Fruit fly (Drosophila melanogaster): ENCODE data around the gene CG31106.

Gene CG31106

DNA sequence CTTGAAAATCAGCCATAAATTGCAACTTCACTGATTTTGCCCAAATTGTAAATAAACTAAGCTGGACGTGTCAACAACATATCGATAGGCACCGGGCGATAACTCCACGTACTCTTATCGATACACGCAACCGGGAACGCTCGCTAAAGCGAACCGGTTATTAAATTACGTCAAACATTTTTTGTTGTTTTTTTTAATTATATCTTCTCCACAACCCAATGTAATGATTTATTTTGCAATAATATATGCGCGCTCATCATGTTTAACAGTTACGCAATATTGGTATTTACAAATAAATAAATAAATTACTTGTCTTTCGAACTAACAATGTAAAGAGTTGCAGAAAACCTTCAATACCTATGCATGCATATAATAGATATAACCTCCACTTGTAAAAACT is 974 bp upstream of the CG31106 start, which contains the start of gene Saysd1 (continued):
- TF ChIP-seq en (GFP tag; optimal IDR thresholded peaks at IDR 0.05) = no peak
- TF ChIP-seq Ptx1 (GFP tag; IDR thresholded peaks at IDR 0.05) = peak; percentile 66
- peak; percentile 21; the same call in 1 of the 2 replicates for TF ChIP-seq CG31441 (GFP tag; IDR thresholded peaks at IDR 0.05)
- TF ChIP-seq CG11723 (GFP tag; optimal IDR thresholded peaks at IDR 0.05) = no peak
- TF ChIP-seq lbe (GFP tag; optimal IDR thresholded peaks at IDR 0.05) = peak; percentile 26
- peak; percentile 6 for TF ChIP-seq CG2120 (GFP tag; optimal IDR thresholded peaks at IDR 0.05)
- peak; percentile 46 for TF ChIP-seq CG2116 (GFP tag; optimal IDR thresholded peaks at IDR 0.05)
- peak; percentile 13 for TF ChIP-seq CG10147 (GFP tag; optimal IDR thresholded peaks at IDR 0.05)
- peak; percentile 43 for TF ChIP-seq pzg (GFP tag; optimal IDR thresholded peaks at IDR 0.05)
- peak; percentile 51 for TF ChIP-seq Myb (GFP tag; optimal IDR thresholded peaks at IDR 0.05)
- TF ChIP-seq p53 (GFP tag; optimal IDR thresholded peaks at IDR 0.05) = no peak
- peak; percentile 74 for TF ChIP-seq BEAF-32 (GFP tag; optimal IDR thresholded peaks at IDR 0.05)
- peak; percentile 38 for TF ChIP-seq bcd (GFP tag; optimal IDR thresholded peaks at IDR 0.05)
- TF ChIP-seq CG10565 (GFP tag; optimal IDR thresholded peaks at IDR 0.05) = no peak
- TF ChIP-seq CG6683 (GFP tag; optimal IDR thresholded peaks at IDR 0.05) = no peak
- TF ChIP-seq C15 (GFP tag; IDR thresholded peaks at IDR 0.05) = no peak
- peak in 1 of 2 experiments; percentile 11 for TF ChIP-seq Hr51 (GFP tag; optimal IDR thresholded peaks at IDR 0.05)
- TF ChIP-seq CG7987 (GFP tag; optimal IDR thresholded peaks at IDR 0.05) = peak; percentile 11
- TF ChIP-seq ssp (GFP tag; IDR thresholded peaks at IDR 0.05) = peak; percentile 37; the same call in 1 of the 2 replicates
- TF ChIP-seq tna (GFP tag; IDR thresholded peaks at IDR 0.05; ENCODE audit: partially characterized antibody) = peak; percentile 81
- no peak for TF ChIP-seq zf30C (GFP tag; optimal IDR thresholded peaks at IDR 0.05)
- TF ChIP-seq Ets65A (GFP tag) = peak; percentile 50
- peak; percentile 26 for TF ChIP-seq nmo (GFP tag; optimal IDR thresholded peaks at IDR 0.05)
- TF ChIP-seq CG6175 (GFP tag; IDR thresholded peaks at IDR 0.05) = peak; percentile 35; the same call in 1 of the 3 replicates
- peak; percentile 16 for TF ChIP-seq Sox100B (GFP tag; optimal IDR thresholded peaks at IDR 0.05)
- TF ChIP-seq vnd (GFP tag; IDR thresholded peaks at IDR 0.05; ENCODE audit: partially characterized antibody) = peak; percentile 78
- TF ChIP-seq unc-4 (GFP tag; IDR thresholded peaks at IDR 0.05; ENCODE audit: partially characterized antibody) = peak; percentile 83
- peak; percentile 11 for TF ChIP-seq CG33557 (GFP tag; optimal IDR thresholded peaks at IDR 0.05)
- peak; percentile 92 for TF ChIP-seq bbx (GFP tag; IDR thresholded peaks at IDR 0.05; ENCODE audit: partially characterized antibody)
- no peak for TF ChIP-seq Atf-2 (GFP tag; optimal IDR thresholded peaks at IDR 0.05)
- peak; percentile 20 for TF ChIP-seq CG30403 (GFP tag; optimal IDR thresholded peaks at IDR 0.05)
- TF ChIP-seq CG14860 (GFP tag; IDR thresholded peaks at IDR 0.05; ENCODE audit: partially characterized antibody) = peak; percentile 80
- TF ChIP-seq shn (GFP tag; optimal IDR thresholded peaks at IDR 0.05) = no peak
- TF ChIP-seq Hmx (GFP tag; optimal IDR thresholded peaks at IDR 0.05) = peak; percentile 10
- TF ChIP-seq B-H1 (GFP tag; IDR thresholded peaks at IDR 0.05) = no peak
- TF ChIP-seq tgo (GFP tag; IDR thresholded peaks at IDR 0.05) = peak; percentile 21; the same call in 2 of the 3 replicates
- TF ChIP-seq CG34224 (GFP tag; IDR thresholded peaks at IDR 0.05; ENCODE audit: partially characterized antibody) = peak; percentile 91
- no peak for TF ChIP-seq Trl (optimal IDR thresholded peaks at IDR 0.05)
- peak; percentile 11 for TF ChIP-seq Trl (GFP tag; optimal IDR thresholded peaks at IDR 0.05)
- TF ChIP-seq CG12769 (tag; optimal IDR thresholded peaks at IDR 0.05) = peak; percentile 37
- TF ChIP-seq D (optimal IDR thresholded peaks at IDR 0.05) = no peak
- no peak for TF ChIP-seq D (GFP tag; optimal IDR thresholded peaks at IDR 0.05)
- peak in 1 of 2 experiments; percentile 13 for TF ChIP-seq dpn (GFP tag; optimal IDR thresholded peaks at IDR 0.05)
- TF ChIP-seq h (optimal IDR thresholded peaks at IDR 0.05) = no peak
- TF ChIP-seq odd (GFP tag; optimal IDR thresholded peaks at IDR 0.05) = no peak
- TF ChIP-seq hb (GFP tag; IDR thresholded peaks at IDR 0.05; ENCODE audit: partially characterized antibody) = peak; percentile 85
- TF ChIP-seq Scr (GFP tag; IDR thresholded peaks at IDR 0.05; ENCODE audit: partially characterized antibody) = peak; percentile 86
- TF ChIP-seq Pdp1 (GFP tag; optimal IDR thresholded peaks at IDR 0.05) = peak in 1 of 2 experiments; percentile 88
- no peak for TF ChIP-seq CG30020 (tag; optimal IDR thresholded peaks at IDR 0.05)
- peak; percentile 60; the same call in 1 of the 2 replicates for TF ChIP-seq inv (GFP tag; IDR thresholded peaks at IDR 0.05; ENCODE audit: partially characterized antibody)

Measured in whole organism, embryonic.